Worm (Caenorhabditis elegans) whole organism, L1 larva: Measurements from ENCODE around the gene scl-10.
A peak's percentile ranks its signal among the peaks of the same experiment; 100 is the strongest.

Experiments
- C16A3.4 ChIP-seq: fragments of 150-350 bp; optimal IDR thresholded peaks from 2 replicates; lab custom pipeline; 2014; ENCODE audit warnings: missing biosample characterization, missing genetic modification characterization
- F16B12.6 ChIP-seq: fragments of 150-350 bp; optimal IDR thresholded peaks from 2 replicates; lab custom pipeline; 2014; ENCODE audit warnings: missing biosample characterization, missing genetic modification characterization
- Y116A8C.19 ChIP-seq: sonication (generic microtip); optimal IDR thresholded peaks from 2 replicates; lab custom pipeline; 2016; ENCODE audit warnings: missing compliant biosample characterization, missing genetic modification characterization, borderline replicate concordance
- aly-2 ChIP-seq: fragments of 150-350 bp; optimal IDR thresholded peaks from 2 replicates; lab custom pipeline; 2014; ENCODE audit warnings: missing biosample characterization, missing genetic modification characterization
- ama-1 ChIP-seq: fragments of 150-350 bp; optimal IDR thresholded peaks from 2 replicates; lab custom pipeline; 2014
- ceh-63 ChIP-seq: fragments of 200-800 bp; sonication (Bioruptor generic); optimal IDR thresholded peaks from 2 replicates; lab custom pipeline; 2018; ENCODE audit warnings: mild to moderate bottlenecking, missing genetic modification characterization, missing compliant biosample characterization
- ceh-90 ChIP-seq: sonication (generic microtip); optimal IDR thresholded peaks from 2 replicates; lab custom pipeline; 2016; ENCODE audit warnings: missing genetic modification characterization, missing compliant biosample characterization
- ces-1 ChIP-seq: fragments of 150-350 bp; optimal IDR thresholded peaks from 2 replicates; lab custom pipeline; 2014; ENCODE audit warnings: missing biosample characterization, missing genetic modification reagents, missing genetic modification characterization
- efl-1 ChIP-seq, 4 experiments: fragments of 150-350 bp; optimal IDR thresholded peaks in 3 of 4; peaks in 1 of 4; 1 replicate in 1 of 4; 2 replicates in 3 of 4; lab custom pipeline; 2014; ENCODE audit warnings: missing biosample characterization in 2 of 4, missing genetic modification characterization in 2 of 4, missing genetic modification reagents in 2 of 4
- efl-3 ChIP-seq: fragments of 200-800 bp; sonication (Bioruptor generic); optimal IDR thresholded peaks from 2 replicates; lab custom pipeline; 2018; ENCODE audit warnings: mild to moderate bottlenecking, missing genetic modification characterization, missing compliant biosample characterization
- egl-13 ChIP-seq: sonication (generic microtip); optimal IDR thresholded peaks from 2 replicates; lab custom pipeline; 2016; ENCODE audit warnings: missing genotype, missing genetic modification reagents, missing genetic modification characterization, missing compliant biosample characterization
- egl-27 ChIP-seq, 2 experiments: fragments of 150-350 bp in 1 of 2; sonication (generic microtip); optimal IDR thresholded peaks; 3 replicates each; lab custom pipeline; 2017 to 2018; ENCODE audit warnings: missing biosample characterization in 2 of 2, missing genetic modification characterization in 2 of 2, missing genetic modification reagents in 2 of 2
- elt-3 ChIP-seq, 6 experiments: fragments of 150-350 bp in 1 of 6; sonication (generic microtip); optimal IDR thresholded peaks; 2 replicates each; lab custom pipeline; 2017 to 2018; ENCODE audit warnings: missing biosample characterization in 6 of 6, missing genetic modification characterization in 6 of 6, inconsistent platforms in 1 of 6
- grh-1 ChIP-seq: fragments of 200-800 bp; sonication (Bioruptor generic); IDR thresholded peaks from 2 replicates; pipeline ENCODE4 v1.3.6; 2022; ENCODE audit warnings: missing genetic modification reagents, missing genetic modification characterization, missing compliant biosample characterization
- hlh-4 ChIP-seq: sonication (generic microtip); optimal IDR thresholded peaks from 2 replicates; lab custom pipeline; 2016; ENCODE audit warnings: mild to moderate bottlenecking, missing genetic modification characterization, missing compliant biosample characterization
- irx-1 ChIP-seq: sonication (generic microtip); optimal IDR thresholded peaks from 2 replicates; lab custom pipeline; 2016; ENCODE audit warnings: missing genetic modification characterization, missing compliant biosample characterization
- isw-1 ChIP-seq: fragments of 200-800 bp; sonication (Bioruptor generic); IDR thresholded peaks from 2 replicates; pipeline ENCODE4 v1.3.6; 2022; ENCODE audit warnings: missing genetic modification characterization, missing compliant biosample characterization
- lin-15B ChIP-seq: fragments of 150-350 bp; sonication (generic microtip); optimal IDR thresholded peaks from 3 replicates; lab custom pipeline; 2014; ENCODE audit warnings: missing biosample characterization, missing genetic modification characterization
- lin-35 ChIP-seq, 2 experiments: fragments of 150-350 bp; optimal IDR thresholded peaks; 2 replicates each; lab custom pipeline; 2014; ENCODE audit warnings: missing biosample characterization in 2 of 2, missing genetic modification characterization in 2 of 2, missing genetic modification reagents in 2 of 2
- mab-9 ChIP-seq: fragments of 200-800 bp; sonication (Bioruptor generic); IDR thresholded peaks from 2 replicates; pipeline ENCODE4 v1.3.6; 2022; ENCODE audit warnings: missing genetic modification reagents, missing genetic modification characterization, missing compliant biosample characterization
- mdl-1 ChIP-seq, 2 experiments: fragments of 150-350 bp; optimal IDR thresholded peaks; 2 replicates each; lab custom pipeline; 2014 to 2017; ENCODE audit warnings: missing biosample characterization in 2 of 2, missing genetic modification characterization in 2 of 2, inconsistent platforms in 1 of 2
- mep-1 ChIP-seq: fragments of 150-350 bp; optimal IDR thresholded peaks from 2 replicates; lab custom pipeline; 2014; ENCODE audit warnings: missing biosample characterization, missing genetic modification characterization
- nhr-12 ChIP-seq: sonication (generic microtip); optimal IDR thresholded peaks from 2 replicates; lab custom pipeline; 2017; ENCODE audit warnings: missing biosample characterization, missing genetic modification characterization
- nhr-237 ChIP-seq: fragments of 150-350 bp; optimal IDR thresholded peaks from 2 replicates; lab custom pipeline; 2014; ENCODE audit warnings: missing biosample characterization, missing genetic modification characterization
- nhr-71 ChIP-seq: sonication (generic microtip); optimal IDR thresholded peaks from 2 replicates; lab custom pipeline; 2016; ENCODE audit warnings: mild to moderate bottlenecking, missing genetic modification characterization, moderate library complexity, missing compliant biosample characterization
- nhr-76 ChIP-seq: sonication (generic microtip); optimal IDR thresholded peaks from 2 replicates; lab custom pipeline; 2017; ENCODE audit warnings: missing biosample characterization, missing genetic modification characterization
- nhr-77 ChIP-seq: fragments of 150-350 bp; optimal IDR thresholded peaks from 2 replicates; lab custom pipeline; 2014; ENCODE audit warnings: missing biosample characterization, missing genetic modification characterization
- nhr-85 ChIP-seq: sonication (generic microtip); peaks from one replicate; lab custom pipeline; 2016; ENCODE audit warnings: missing genetic modification characterization, inconsistent platforms, missing compliant biosample characterization
- pag-3 ChIP-seq: sonication (generic microtip); optimal IDR thresholded peaks from 2 replicates; lab custom pipeline; 2017; ENCODE audit warnings: missing genetic modification characterization, mild to moderate bottlenecking, missing compliant biosample characterization, antibody characterized with exemption, borderline replicate concordance; ENCODE audit not compliant: insufficient read depth
- rnt-1 ChIP-seq: sonication (generic microtip); optimal IDR thresholded peaks from 2 replicates; lab custom pipeline; 2016; ENCODE audit warnings: mild to moderate bottlenecking, missing genetic modification characterization, moderate library complexity, missing compliant biosample characterization
- snu-23 ChIP-seq: sonication (generic microtip); optimal IDR thresholded peaks from 2 replicates; lab custom pipeline; 2016; ENCODE audit warnings: missing genetic modification characterization, missing compliant biosample characterization
- sup-37 ChIP-seq: fragments of 200-800 bp; sonication (Bioruptor generic); optimal IDR thresholded peaks from 2 replicates; lab custom pipeline; 2018; ENCODE audit warnings: mild to moderate bottlenecking, missing genetic modification characterization, missing compliant biosample characterization
- tbx-2 ChIP-seq: sonication (generic microtip); optimal IDR thresholded peaks from 2 replicates; lab custom pipeline; 2016; ENCODE audit warnings: missing genetic modification characterization, missing compliant biosample characterization
- tlp-1 ChIP-seq: fragments of 150-350 bp; optimal IDR thresholded peaks from 2 replicates; lab custom pipeline; 2014; ENCODE audit warnings: missing biosample characterization, missing genetic modification characterization
- unc-30 ChIP-seq: sonication (generic microtip); optimal IDR thresholded peaks from 2 replicates; lab custom pipeline; 2017; ENCODE audit warnings: missing biosample characterization, missing genetic modification characterization
- unc-86 ChIP-seq: sonication (generic microtip); optimal IDR thresholded peaks from 2 replicates; lab custom pipeline; 2016; ENCODE audit warnings: missing genetic modification characterization, missing compliant biosample characterization
- unc-98 ChIP-seq: fragments of 200-800 bp; sonication (Bioruptor generic); IDR thresholded peaks from 2 replicates; pipeline ENCODE4 v1.3.6; 2022; ENCODE audit warnings: missing genetic modification characterization, missing compliant biosample characterization
- xbp-1 ChIP-seq: sonication (generic microtip); optimal IDR thresholded peaks from 2 replicates; lab custom pipeline; 2016; ENCODE audit warnings: missing genetic modification characterization, missing compliant biosample characterization
- zip-4 ChIP-seq: fragments of 200-800 bp; sonication (Bioruptor generic); optimal IDR thresholded peaks from 2 replicates; lab custom pipeline; 2018; ENCODE audit warnings: mild to moderate bottlenecking, missing genetic modification characterization, moderate library complexity, missing compliant biosample characterization

The scl-10 gene

DNA sequence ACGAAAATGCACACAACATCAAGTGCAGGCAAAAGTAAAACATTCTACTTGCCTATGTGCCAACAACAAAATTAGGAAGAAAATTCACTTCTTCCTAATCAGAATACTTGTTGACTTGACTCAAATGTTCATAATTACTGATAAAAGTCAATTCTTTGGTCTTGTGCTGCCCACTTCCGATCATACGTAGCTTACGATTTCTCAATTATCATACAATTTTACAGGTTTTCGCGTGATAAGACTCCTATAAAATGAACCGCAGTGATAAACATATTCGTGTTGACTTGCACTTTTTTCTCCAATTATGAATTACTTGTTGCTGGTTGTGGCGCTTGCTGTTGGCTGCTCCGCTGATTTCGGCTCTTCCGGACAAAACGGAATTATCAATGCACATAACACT is 9.2 kb downstream of the scl-10 start, which contains the start of gene scl-2 (continued):
- TF ChIP-seq nhr-77 (tag; lab: Kevin White, UChicago) (no peak), aly-2 (no peak), hlh-4 (no peak), nhr-12 (no peak), ama-1 (no peak), elt-3 (tag; optimal IDR thresholded peaks at IDR 0.05; lab: Kevin White, UChicago) (no peak), ceh-90 (tag; lab: Kevin White, UChicago) (no peak), rnt-1 (tag; lab: Kevin White, UChicago) (no peak), efl-1 (optimal IDR thresholded peaks at IDR 0.05; lab: Kevin White, UChicago) (no peak), efl-1 (GFP tag; optimal IDR thresholded peaks at IDR 0.05 in 1 of 2; lab: Kevin White, UChicago) (peak in 1 of 2 experiments; percentile 35), sup-37 (GFP tag; lab: Kevin White, UChicago) (no peak), unc-86 (tag; lab: Kevin White, UChicago) (no peak), mdl-1 (tag; optimal IDR thresholded peaks at IDR 0.05; lab: Kevin White, UChicago) (peak in 1 of 2 experiments; percentile 0), egl-13 (tag; lab: Kevin White, UChicago) (no peak), tlp-1 (tag; lab: Kevin White, UChicago) (peak; percentile 68), unc-30 (tag; lab: Kevin White, UChicago) (no peak), nhr-85 (no peak), mab-9 (no peak), grh-1 (GFP tag; lab: Robert Waterston, UW) (no peak), F16B12.6 (tag; lab: Kevin White, UChicago) (no peak), mep-1 (tag; lab: Kevin White, UChicago) (no peak), unc-98 (no peak), ceh-63 (GFP tag; lab: Kevin White, UChicago) (no peak), xbp-1 (tag; lab: Kevin White, UChicago) (no peak), lin-35 (GFP tag; optimal IDR thresholded peaks at IDR 0.05; lab: Kevin White, UChicago) (peak in 1 of 2 experiments; percentile 36), ces-1 (GFP tag; lab: Kevin White, UChicago) (no peak), irx-1 (tag; lab: Kevin White, UChicago) (no peak), C16A3.4 (no peak), zip-4 (GFP tag; lab: Kevin White, UChicago) (no peak), nhr-76 (no peak)

DNA sequence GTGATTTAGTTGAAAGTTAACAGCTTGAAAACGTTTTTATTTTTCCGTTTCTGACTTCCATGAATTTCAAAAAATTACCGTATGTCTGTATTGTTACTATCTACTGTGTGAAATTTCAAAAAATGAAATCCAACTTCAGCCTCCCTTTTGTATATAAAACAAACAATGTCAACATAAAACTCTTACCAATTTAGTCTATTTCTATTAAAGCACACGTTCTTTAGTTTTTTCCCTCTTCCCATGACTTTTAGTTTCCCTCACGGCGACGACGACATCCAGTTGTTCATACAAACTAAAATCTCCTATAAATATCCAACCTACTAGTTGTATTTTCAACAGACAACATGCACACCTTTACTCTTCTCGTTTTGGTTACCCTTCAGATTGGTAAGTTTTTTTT is 11.0 kb downstream of the scl-10 start, which contains the start of gene scl-3:
scl-3 (plus strand) TSS at position 301 of the 400 bp plus-strand sequence.
- TF ChIP-seq isw-1 (GFP tag; lab: Robert Waterston, UW) (no peak), tbx-2 (no peak), nhr-237 (no peak), mdl-1 (tag; optimal IDR thresholded peaks at IDR 0.05; lab: Kevin White, UChicago) (no peak), egl-27 (tag; optimal IDR thresholded peaks at IDR 0.05; lab: Kevin White, UChicago) (no peak), nhr-85 (no peak), xbp-1 (tag; lab: Kevin White, UChicago) (no peak), snu-23 (GFP tag; lab: Kevin White, UChicago) (no peak)

DNA sequence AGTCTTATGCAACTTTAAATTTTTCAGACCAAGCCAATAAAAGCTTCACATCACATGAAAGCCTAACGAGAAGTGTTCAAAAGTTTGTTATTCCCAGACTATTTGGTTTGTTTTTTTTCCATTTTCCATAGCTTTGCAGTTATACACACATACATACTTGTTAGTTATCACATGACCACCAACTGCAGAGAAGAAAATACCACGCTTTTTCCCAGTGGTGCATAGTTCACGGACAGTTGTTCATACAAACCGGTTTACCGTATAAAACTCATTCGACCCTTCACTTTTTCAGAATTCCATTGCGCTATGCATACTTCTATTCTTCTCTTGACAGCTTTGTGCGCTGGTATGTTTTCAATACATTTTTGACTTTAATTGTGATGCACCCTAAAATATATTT is 15.5 kb downstream of the scl-10 start, which contains the start of gene scl-5:
scl-5 (plus strand) TSS at position 301 of the 400 bp plus-strand sequence.
- TF ChIP-seq pag-3 (tag; lab: Kevin White, UChicago) (no peak), aly-2 (no peak), efl-3 (GFP tag; lab: Kevin White, UChicago) (no peak), Y116A8C.19 (no peak), lin-15B (tag; lab: Kevin White, UChicago) (no peak), egl-27 (tag; optimal IDR thresholded peaks at IDR 0.05; lab: Kevin White, UChicago) (no peak), grh-1 (GFP tag; lab: Robert Waterston, UW) (no peak), nhr-71 (no peak), ces-1 (GFP tag; lab: Kevin White, UChicago) (no peak)
